Worm (Caenorhabditis elegans) whole organism, young adult: ENCODE measurements around the gene spp-18.

Source experiments
- F37B4.10 ChIP-seq: fragments of 200-800 bp; sonication (Bioruptor generic); IDR thresholded peaks from 2 replicates; pipeline ENCODE4 v1.3.6; 2022; ENCODE audit warnings: missing genetic modification characterization, missing compliant biosample characterization
- F52B5.7 ChIP-seq: sonication (generic microtip); optimal IDR thresholded peaks from 2 replicates; lab custom pipeline; 2016; ENCODE audit warnings: mild to moderate bottlenecking, missing genetic modification characterization, missing compliant biosample characterization
- attf-3 ChIP-seq: fragments of 200-800 bp; sonication (Bioruptor generic); conservative IDR thresholded peaks from 2 replicates; pipeline ENCODE4 v1.3.6; 2022; ENCODE audit warnings: missing genetic modification reagents, missing genetic modification characterization, missing compliant biosample characterization
- ccch-3 ChIP-seq: fragments of 200-800 bp; sonication (Bioruptor generic); optimal IDR thresholded peaks from 2 replicates; lab custom pipeline; 2018; ENCODE audit warnings: mild to moderate bottlenecking, missing genetic modification characterization, missing compliant biosample characterization
- cebp-1 ChIP-seq, 2 experiments: fragments of 200-800 bp in 1 of 2; sonication (Bioruptor generic) in 1 of 2; sonication (generic microtip) in 1 of 2; IDR thresholded peaks in 1 of 2; optimal IDR thresholded peaks in 1 of 2; 2 replicates each; pipeline versions ENCODE4 v1.3.6 to Lab custom; 2017 to 2022; ENCODE audit warnings: missing compliant biosample characterization in 2 of 2, missing genetic modification characterization in 2 of 2, mild to moderate bottlenecking in 1 of 2, missing genetic modification reagents in 1 of 2, moderate library complexity in 1 of 2
- ceh-100 ChIP-seq: fragments of 200-800 bp; sonication (Bioruptor generic); IDR thresholded peaks from 2 replicates; pipeline ENCODE4 v1.3.6; 2022; ENCODE audit warnings: missing genetic modification reagents, missing genetic modification characterization, missing compliant biosample characterization
- ceh-91 ChIP-seq: fragments of 200-800 bp; sonication (Bioruptor generic); IDR thresholded peaks from 2 replicates; pipeline ENCODE4 v1.3.6; 2022; ENCODE audit warnings: missing genetic modification reagents, missing genetic modification characterization, missing compliant biosample characterization
- nfya-1 ChIP-seq: sonication (generic microtip); optimal IDR thresholded peaks from 2 replicates; lab custom pipeline; 2017; ENCODE audit warnings: antibody characterized with exemption, missing compliant biosample characterization, missing genetic modification characterization, borderline replicate concordance; ENCODE audit not compliant: insufficient read depth
- tbx-9 ChIP-seq: sonication (generic microtip); optimal IDR thresholded peaks from 2 replicates; lab custom pipeline; 2016; ENCODE audit warnings: borderline replicate concordance, missing genetic modification characterization, inconsistent platforms, missing compliant biosample characterization
- ztf-25 ChIP-seq: fragments of 200-800 bp; sonication (Bioruptor generic); IDR thresholded peaks from 2 replicates; pipeline ENCODE4 v1.3.6; 2022; ENCODE audit warnings: missing genetic modification reagents, missing genetic modification characterization, missing compliant biosample characterization

DNA sequence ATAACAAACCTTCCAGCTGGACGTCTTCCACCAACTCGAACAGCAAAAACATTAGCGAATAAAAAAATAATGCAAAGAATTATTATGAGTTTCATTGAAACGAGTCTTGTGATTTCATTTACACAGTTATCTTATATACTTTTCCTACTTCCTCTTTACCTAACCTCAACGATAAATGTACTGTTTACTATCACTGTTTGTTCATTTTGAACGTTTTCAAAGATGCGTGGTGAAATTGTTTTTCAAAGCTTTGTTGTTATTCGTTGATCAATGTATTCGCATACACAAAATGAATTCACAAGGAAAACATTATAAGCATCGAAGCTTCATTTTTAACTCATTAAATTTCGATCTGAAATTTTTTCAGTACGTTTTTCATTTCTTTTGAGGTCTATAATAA is 28.8 kb downstream of the spp-18 start, which contains the start of gene W09C2.7:
- TF ChIP-seq ceh-100 (GFP tag; lab: Robert Waterston, UW) (no peak), nfya-1 (tag; lab: Kevin White, UChicago) (no peak), F52B5.7 (tag; lab: Kevin White, UChicago) (no peak), F37B4.10 (no peak), ccch-3 (GFP tag; lab: Kevin White, UChicago) (no peak), attf-3 (GFP tag; lab: Robert Waterston, UW) (no peak), cebp-1 (GFP tag; IDR thresholded peaks at IDR 0.05; lab: Robert Waterston, UW) (no peak), cebp-1 (tag; optimal IDR thresholded peaks at IDR 0.05; lab: Kevin White, UChicago) (no peak), ceh-91 (GFP tag; lab: Robert Waterston, UW) (no peak), ztf-25 (GFP tag; lab: Robert Waterston, UW) (no peak), tbx-9 (tag; lab: Kevin White, UChicago) (no peak)
